Worm (Caenorhabditis elegans): Measurements from ENCODE around the gene Y39H10B.3.
A peak's percentile ranks its signal among the peaks of the same experiment; 100 is the strongest.

The Y39H10B.3 gene

DNA sequence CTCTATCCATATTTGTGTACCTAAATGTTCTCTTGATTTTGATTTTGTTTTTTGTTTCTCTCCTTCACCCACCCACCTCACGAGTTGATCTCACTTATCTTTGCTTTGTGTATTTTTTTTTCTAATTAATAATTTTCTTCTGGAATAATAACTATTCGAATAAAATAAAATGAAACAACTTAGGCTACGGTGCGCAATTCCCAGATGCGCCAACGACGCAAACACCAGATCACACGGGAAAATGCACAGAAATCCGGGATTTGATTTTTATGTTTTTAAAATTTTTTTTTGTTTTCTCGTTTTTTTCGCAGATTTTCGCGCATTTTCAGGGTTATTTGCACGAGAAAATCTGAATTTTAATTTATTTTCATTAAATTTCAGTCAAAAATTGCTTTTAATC is 15.7 kb downstream of the Y39H10B.3 start:
- TF ChIP-seq egl-5 (tag; optimal IDR thresholded peaks at IDR 0.05) (no peak), fkh-10 (GFP tag; optimal IDR thresholded peaks at IDR 0.05) (no peak)

DNA sequence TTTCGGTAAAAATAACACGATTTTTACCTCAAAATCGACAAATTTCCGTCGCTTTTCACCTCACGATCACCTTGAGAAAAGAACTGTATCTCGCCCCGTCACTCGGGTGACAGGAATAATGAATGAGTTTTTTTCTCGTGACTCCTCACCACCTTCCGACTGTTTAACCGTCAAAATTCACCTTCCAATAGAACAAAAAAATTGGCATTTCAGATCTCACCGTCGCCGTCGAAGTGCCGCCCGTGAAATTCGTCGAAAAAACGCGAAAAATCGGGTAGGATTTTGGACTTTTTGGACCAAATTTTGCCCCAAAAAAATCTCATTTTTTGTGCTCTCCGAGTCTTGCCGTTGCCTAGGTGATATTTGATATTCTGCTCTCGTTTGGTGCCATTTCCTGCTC is 16.3 kb downstream of the Y39H10B.3 start, which contains the start of gene unc-132:
Gene unc-132 (plus strand): TSS at position 208 of the 400 bp plus-strand sequence.
- TF ChIP-seq fos-1 (tag; optimal IDR thresholded peaks at IDR 0.05) (no peak), nhr-43 (tag; optimal IDR thresholded peaks at IDR 0.05; ENCODE audit: poor library complexity, severe bottlenecking) (no peak), nfya-1 (tag; optimal IDR thresholded peaks at IDR 0.05; ENCODE audit: insufficient read depth) (no peak), nhr-11 (tag; optimal IDR thresholded peaks at IDR 0.05) (no peak), lin-15B (tag; optimal IDR thresholded peaks at IDR 0.05) (no peak), nhr-12 (tag; optimal IDR thresholded peaks at IDR 0.05) (no peak), tbx-2 (tag; optimal IDR thresholded peaks at IDR 0.05) (no peak), nhr-237 (tag; optimal IDR thresholded peaks at IDR 0.05) (no peak), snpc-4 (tag; optimal IDR thresholded peaks at IDR 0.05) (no peak), ceh-28 (tag; optimal IDR thresholded peaks at IDR 0.05) (no peak), unc-62 (GFP tag; optimal IDR thresholded peaks at IDR 0.05) (no peak), elt-1 (tag; optimal IDR thresholded peaks at IDR 0.05) (no peak), pha-4 (tag; optimal IDR thresholded peaks at IDR 0.05) (no peak), mdl-1 (tag; optimal IDR thresholded peaks at IDR 0.05) (no peak)

DNA sequence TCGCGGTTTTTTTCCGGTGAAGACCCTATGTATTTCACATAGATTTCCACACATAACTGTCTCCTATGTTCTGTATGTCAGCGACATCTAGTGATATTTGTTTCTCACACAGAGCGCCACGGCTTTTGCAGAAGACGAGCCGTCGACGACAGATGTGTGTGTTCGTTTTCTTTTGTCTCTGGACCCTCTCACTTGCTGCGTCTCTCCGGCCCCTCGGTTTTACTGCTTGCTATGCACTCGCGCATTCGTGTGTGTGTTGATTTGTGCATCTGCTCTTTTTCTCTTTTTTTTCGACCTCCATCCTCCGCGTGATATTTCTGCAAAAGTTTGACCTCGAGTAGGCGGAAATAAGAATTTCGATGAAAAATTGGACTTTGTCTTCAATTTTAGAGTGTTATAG is 18.1 kb downstream of the Y39H10B.3 start:
- TF ChIP-seq lin-15B (tag; optimal IDR thresholded peaks at IDR 0.05): peak; percentile 29
- TF ChIP-seq ztf-11 (tag; optimal IDR thresholded peaks at IDR 0.05): no peak
- peak; percentile 59 for TF ChIP-seq nfya-1 (tag; optimal IDR thresholded peaks at IDR 0.05; ENCODE audit: insufficient read depth)
- peak; percentile 46 for TF ChIP-seq lin-39 (tag; optimal IDR thresholded peaks at IDR 0.05)
- no peak for TF ChIP-seq jun-1 (tag; optimal IDR thresholded peaks at IDR 0.05)
- TF ChIP-seq fkh-10 (GFP tag; optimal IDR thresholded peaks at IDR 0.05): no peak
- peak; percentile 52 for TF ChIP-seq hmg-11 (tag; optimal IDR thresholded peaks at IDR 0.05)
- TF ChIP-seq nhr-76 (tag; optimal IDR thresholded peaks at IDR 0.05): no peak
- no peak for TF ChIP-seq unc-39 (tag; optimal IDR thresholded peaks at IDR 0.05)

ce11 chrV:3692613-3693012 is 22.0 kb downstream of the Y39H10B.3 start:
- no peak for TF ChIP-seq egl-5 (tag; optimal IDR thresholded peaks at IDR 0.05)
- peak; percentile 50 for TF ChIP-seq pqm-1 (tag; optimal IDR thresholded peaks at IDR 0.05)
- peak; percentile 56 for TF ChIP-seq elt-2 (tag; optimal IDR thresholded peaks at IDR 0.05)

ce11 chrV:3693657-3694056 is 23.1 kb downstream of the Y39H10B.3 start:
- TF ChIP-seq lin-39 (tag; optimal IDR thresholded peaks at IDR 0.05) (no peak), elt-2 (tag; optimal IDR thresholded peaks at IDR 0.05) (no peak), ZK546.5 (tag; optimal IDR thresholded peaks at IDR 0.05) (no peak), fkh-10 (GFP tag; optimal IDR thresholded peaks at IDR 0.05) (no peak)

DNA sequence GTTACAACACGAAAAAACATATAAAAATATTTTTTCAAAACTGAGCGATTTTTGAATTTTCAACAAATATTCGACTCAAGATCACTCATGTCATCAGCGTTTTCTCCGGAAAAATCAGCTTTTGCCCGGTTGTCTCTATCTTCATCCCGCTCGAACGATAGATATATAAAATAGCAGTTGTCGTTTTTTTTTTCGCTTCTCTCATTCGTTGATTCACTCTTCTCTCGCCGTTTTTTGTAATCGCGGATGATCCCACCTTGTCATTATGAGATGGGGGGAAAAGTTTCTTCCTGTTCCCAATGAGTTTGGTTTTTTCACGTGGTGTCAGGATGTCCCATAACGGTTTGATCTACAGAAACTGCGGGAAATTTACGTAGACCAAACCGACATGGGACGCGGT is 24.7 kb downstream of the Y39H10B.3 start:
- TF ChIP-seq nfya-1 (tag; optimal IDR thresholded peaks at IDR 0.05; ENCODE audit: insufficient read depth) (peak; percentile 11), nhr-23 (tag; optimal IDR thresholded peaks at IDR 0.05) (no peak)

DNA sequence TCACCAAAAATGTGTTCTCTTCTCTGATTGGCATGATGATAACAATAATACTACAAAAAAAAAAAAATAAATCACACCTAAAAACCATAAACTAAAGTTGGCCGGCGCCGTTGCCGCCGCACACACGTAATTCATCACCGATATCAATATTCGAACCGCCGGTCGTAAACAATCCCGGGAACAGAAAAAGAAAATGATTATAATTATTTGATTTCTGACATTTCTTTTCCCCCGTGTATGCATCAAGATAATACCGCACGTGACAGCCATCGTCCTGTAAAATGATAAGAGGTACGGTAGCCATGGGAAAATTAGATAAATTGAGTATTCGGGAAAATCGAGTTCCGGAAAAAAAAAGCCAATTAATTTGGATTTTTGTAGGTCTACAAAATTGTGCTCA is 26.5 kb downstream of the Y39H10B.3 start:
- TF ChIP-seq pqm-1 (tag; optimal IDR thresholded peaks at IDR 0.05) (peak; percentile 59), pha-4 (tag; optimal IDR thresholded peaks at IDR 0.05) (peak; percentile 14), elt-2 (tag; optimal IDR thresholded peaks at IDR 0.05) (peak; percentile 98), ztf-4 (tag; optimal IDR thresholded peaks at IDR 0.05) (no peak), fos-1 (tag; optimal IDR thresholded peaks at IDR 0.05) (no peak), sea-2 (GFP tag; optimal IDR thresholded peaks at IDR 0.05) (no peak), unc-62 (GFP tag; optimal IDR thresholded peaks at IDR 0.05) (no peak), fkh-2 (tag; optimal IDR thresholded peaks at IDR 0.05) (no peak), R02D3.7 (tag; optimal IDR thresholded peaks at IDR 0.05) (no peak), hmg-11 (tag; optimal IDR thresholded peaks at IDR 0.05) (no peak), ama-1 (optimal IDR thresholded peaks at IDR 0.05) (no peak), nfya-1 (tag; optimal IDR thresholded peaks at IDR 0.05; ENCODE audit: insufficient read depth) (peak; percentile 8), elt-1 (tag; optimal IDR thresholded peaks at IDR 0.05) (no peak), nhr-43 (tag; optimal IDR thresholded peaks at IDR 0.05; ENCODE audit: poor library complexity, severe bottlenecking) (no peak), nhr-76 (tag; optimal IDR thresholded peaks at IDR 0.05) (no peak), nhr-77 (tag; optimal IDR thresholded peaks at IDR 0.05) (no peak), ceh-16 (tag; optimal IDR thresholded peaks at IDR 0.05) (no peak), jun-1 (tag; optimal IDR thresholded peaks at IDR 0.05) (peak; percentile 37), ceh-9 (tag; optimal IDR thresholded peaks at IDR 0.05) (no peak), lsy-12 (tag; optimal IDR thresholded peaks at IDR 0.05) (no peak)

All from whole organism, L3 larva.